Worm (Caenorhabditis elegans) whole organism, L3 larva: Measurements from ENCODE around the gene Y38F1A.4.

ENCODE experiments used
- R02D3.7 ChIP-seq: fragments of 150-350 bp; optimal IDR thresholded peaks from 2 replicates; lab custom pipeline; 2014; ENCODE audit warnings: missing biosample characterization, missing genetic modification characterization
- ZK546.5 ChIP-seq: sonication (generic microtip); optimal IDR thresholded peaks from 2 replicates; lab custom pipeline; 2017; ENCODE audit warnings: missing biosample characterization, missing genetic modification characterization
- aly-2 ChIP-seq: fragments of 150-350 bp; optimal IDR thresholded peaks from 2 replicates; lab custom pipeline; 2014; ENCODE audit warnings: missing biosample characterization, missing genetic modification characterization
- ama-1 ChIP-seq: fragments of 150-350 bp; optimal IDR thresholded peaks from 2 replicates; lab custom pipeline; 2018
- ceh-16 ChIP-seq: sonication (generic microtip); optimal IDR thresholded peaks from 2 replicates; lab custom pipeline; 2017; ENCODE audit warnings: missing biosample characterization, missing genetic modification characterization
- ceh-28 ChIP-seq: fragments of 150-350 bp; optimal IDR thresholded peaks from 2 replicates; lab custom pipeline; 2014; ENCODE audit warnings: missing biosample characterization, missing genetic modification reagents, missing genetic modification characterization
- ceh-82 ChIP-seq: fragments of 150-350 bp; optimal IDR thresholded peaks from 2 replicates; lab custom pipeline; 2014; ENCODE audit warnings: missing biosample characterization, missing genetic modification characterization
- ceh-9 ChIP-seq: sonication (generic microtip); optimal IDR thresholded peaks from 2 replicates; lab custom pipeline; 2018; ENCODE audit warnings: missing biosample characterization, missing genetic modification characterization
- daf-12 ChIP-seq: fragments of 150-350 bp; optimal IDR thresholded peaks from 2 replicates; lab custom pipeline; 2014; ENCODE audit warnings: missing biosample characterization, missing genetic modification reagents, missing genetic modification characterization
- egl-27 ChIP-seq: sonication (generic microtip); optimal IDR thresholded peaks from 4 replicates; lab custom pipeline; 2017; ENCODE audit warnings: missing biosample characterization, missing genetic modification reagents, missing genetic modification characterization
- egl-5 ChIP-seq: fragments of 150-350 bp; optimal IDR thresholded peaks from 2 replicates; lab custom pipeline; 2017; ENCODE audit warnings: missing biosample characterization, missing genetic modification reagents, missing genetic modification characterization, inconsistent platforms
- elt-1 ChIP-seq: fragments of 150-350 bp; optimal IDR thresholded peaks from 2 replicates; lab custom pipeline; 2014; ENCODE audit warnings: missing biosample characterization, missing genetic modification characterization
- elt-2 ChIP-seq: sonication (generic microtip); optimal IDR thresholded peaks from 2 replicates; lab custom pipeline; 2016; ENCODE audit warnings: missing genetic modification reagents, mild to moderate bottlenecking, missing genetic modification characterization, missing compliant biosample characterization
- elt-3 ChIP-seq, 3 experiments: fragments of 150-350 bp in 1 of 3; sonication (generic microtip) in 2 of 3; optimal IDR thresholded peaks; 2 replicates in 2 of 3; 4 replicates in 1 of 3; lab custom pipeline; 2014 to 2017; ENCODE audit warnings: missing biosample characterization in 3 of 3, missing genetic modification characterization in 3 of 3
- eor-1 ChIP-seq, 2 experiments: fragments of 150-350 bp; optimal IDR thresholded peaks; 2 replicates each; lab custom pipeline; 2014 to 2018; ENCODE audit warnings: missing biosample characterization in 2 of 2, missing genetic modification characterization in 2 of 2
- fkh-10 ChIP-seq: sonication (generic microtip); optimal IDR thresholded peaks from 2 replicates; lab custom pipeline; 2017; ENCODE audit warnings: missing biosample characterization, missing genetic modification reagents, missing genetic modification characterization
- fkh-2 ChIP-seq: fragments of 150-350 bp; optimal IDR thresholded peaks from 2 replicates; lab custom pipeline; 2014; ENCODE audit warnings: missing biosample characterization, missing genetic modification reagents, missing genetic modification characterization
- fos-1 ChIP-seq: fragments of 150-350 bp; optimal IDR thresholded peaks from 2 replicates; lab custom pipeline; 2014; ENCODE audit warnings: missing biosample characterization, missing genetic modification characterization
- hmg-11 ChIP-seq: sonication (generic microtip); optimal IDR thresholded peaks from 2 replicates; lab custom pipeline; 2016; ENCODE audit warnings: missing genetic modification characterization, missing compliant biosample characterization
- jun-1 ChIP-seq: fragments of 150-350 bp; optimal IDR thresholded peaks from 2 replicates; lab custom pipeline; 2014; ENCODE audit warnings: missing biosample characterization, missing genetic modification reagents, missing genetic modification characterization
- lin-15B ChIP-seq: fragments of 150-350 bp; optimal IDR thresholded peaks from 2 replicates; lab custom pipeline; 2014; ENCODE audit warnings: missing biosample characterization, missing genetic modification characterization
- lin-39 ChIP-seq: fragments of 150-350 bp; optimal IDR thresholded peaks from 2 replicates; lab custom pipeline; 2018; ENCODE audit warnings: missing biosample characterization, missing genetic modification reagents, missing genetic modification characterization
- lsy-12 ChIP-seq: sonication (generic microtip); optimal IDR thresholded peaks from 2 replicates; lab custom pipeline; 2016; ENCODE audit warnings: mild to moderate bottlenecking, missing genetic modification characterization, missing compliant biosample characterization
- mdl-1 ChIP-seq: fragments of 150-350 bp; optimal IDR thresholded peaks from 2 replicates; lab custom pipeline; 2014; ENCODE audit warnings: missing biosample characterization, missing genetic modification characterization
- mml-1 ChIP-seq: fragments of 150-350 bp; sonication (generic microtip); optimal IDR thresholded peaks from 3 replicates; lab custom pipeline; 2014; ENCODE audit warnings: missing biosample characterization, missing genetic modification characterization
- nfya-1 ChIP-seq: sonication (generic microtip); optimal IDR thresholded peaks from 2 replicates; lab custom pipeline; 2017; ENCODE audit warnings: missing genetic modification characterization, mild to moderate bottlenecking, missing compliant biosample characterization, antibody characterized with exemption, moderate library complexity; ENCODE audit not compliant: insufficient read depth
- nhr-11 ChIP-seq: fragments of 150-350 bp; optimal IDR thresholded peaks from 2 replicates; lab custom pipeline; 2014; ENCODE audit warnings: missing biosample characterization, missing genetic modification characterization
- nhr-12 ChIP-seq: fragments of 150-350 bp; optimal IDR thresholded peaks from 2 replicates; lab custom pipeline; 2014; ENCODE audit warnings: missing biosample characterization, missing genetic modification characterization
- nhr-23 ChIP-seq: fragments of 150-350 bp; optimal IDR thresholded peaks from 2 replicates; lab custom pipeline; 2014; ENCODE audit warnings: missing biosample characterization, missing genetic modification reagents, missing genetic modification characterization
- nhr-237 ChIP-seq: fragments of 150-350 bp; optimal IDR thresholded peaks from 2 replicates; lab custom pipeline; 2014; ENCODE audit warnings: missing biosample characterization, missing genetic modification characterization
- nhr-25 ChIP-seq: sonication (generic microtip); optimal IDR thresholded peaks from 2 replicates; lab custom pipeline; 2017; ENCODE audit warnings: missing biosample characterization, missing genetic modification characterization
- nhr-28 ChIP-seq: fragments of 150-350 bp; optimal IDR thresholded peaks from 2 replicates; lab custom pipeline; 2014; ENCODE audit warnings: missing biosample characterization, missing genetic modification characterization
- nhr-43 ChIP-seq: sonication (generic microtip); optimal IDR thresholded peaks from 2 replicates; lab custom pipeline; 2016; ENCODE audit warnings: mild to moderate bottlenecking, missing genetic modification characterization, missing compliant biosample characterization; ENCODE audit not compliant: poor library complexity, severe bottlenecking
- nhr-67 ChIP-seq: fragments of 150-350 bp; optimal IDR thresholded peaks from 2 replicates; lab custom pipeline; 2014; ENCODE audit warnings: missing biosample characterization, missing genetic modification characterization
- nhr-76 ChIP-seq: fragments of 150-350 bp; sonication (generic microtip); optimal IDR thresholded peaks from 5 replicates; lab custom pipeline; 2014; ENCODE audit warnings: missing biosample characterization, missing genetic modification characterization
- nhr-77 ChIP-seq: fragments of 150-350 bp; optimal IDR thresholded peaks from 2 replicates; lab custom pipeline; 2014; ENCODE audit warnings: missing biosample characterization, missing genetic modification characterization
- pha-4 ChIP-seq: fragments of 150-350 bp; optimal IDR thresholded peaks from 2 replicates; lab custom pipeline; 2014; ENCODE audit warnings: missing biosample characterization, missing genetic modification reagents, missing genetic modification characterization
- pqm-1 ChIP-seq: fragments of 150-350 bp; optimal IDR thresholded peaks from 2 replicates; lab custom pipeline; 2017; ENCODE audit warnings: missing biosample characterization, missing genetic modification characterization, inconsistent platforms
- sea-2 ChIP-seq: fragments of 150-350 bp; sonication (generic microtip); optimal IDR thresholded peaks from 4 replicates; lab custom pipeline; 2014; ENCODE audit warnings: missing biosample characterization, missing genetic modification reagents, missing genetic modification characterization
- skn-1 ChIP-seq: fragments of 150-350 bp; optimal IDR thresholded peaks from 2 replicates; lab custom pipeline; 2014; ENCODE audit warnings: missing biosample characterization, missing genetic modification characterization
- snpc-4 ChIP-seq: fragments of 150-350 bp; optimal IDR thresholded peaks from 2 replicates; lab custom pipeline; 2014; ENCODE audit warnings: missing biosample characterization, missing genetic modification characterization
- tbx-2 ChIP-seq: sonication (generic microtip); optimal IDR thresholded peaks from 2 replicates; lab custom pipeline; 2016; ENCODE audit warnings: mild to moderate bottlenecking, missing genetic modification characterization, missing compliant biosample characterization
- unc-39 ChIP-seq: sonication (generic microtip); optimal IDR thresholded peaks from 4 replicates; lab custom pipeline; 2017; ENCODE audit warnings: missing biosample characterization, missing genetic modification characterization
- unc-62 ChIP-seq: fragments of 150-350 bp; sonication (generic microtip); optimal IDR thresholded peaks from 4 replicates; lab custom pipeline; 2014; ENCODE audit warnings: missing biosample characterization, missing genetic modification reagents, missing genetic modification characterization
- zag-1 ChIP-seq: fragments of 150-350 bp; optimal IDR thresholded peaks from 2 replicates; lab custom pipeline; 2014; ENCODE audit warnings: missing biosample characterization, missing genetic modification characterization
- ztf-11 ChIP-seq: fragments of 150-350 bp; optimal IDR thresholded peaks from 2 replicates; lab custom pipeline; 2014; ENCODE audit warnings: missing biosample characterization, missing genetic modification characterization
- ztf-4 ChIP-seq: fragments of 150-350 bp; optimal IDR thresholded peaks from 2 replicates; lab custom pipeline; 2014; ENCODE audit warnings: missing biosample characterization, missing genetic modification characterization

Y38F1A.4 gene

DNA sequence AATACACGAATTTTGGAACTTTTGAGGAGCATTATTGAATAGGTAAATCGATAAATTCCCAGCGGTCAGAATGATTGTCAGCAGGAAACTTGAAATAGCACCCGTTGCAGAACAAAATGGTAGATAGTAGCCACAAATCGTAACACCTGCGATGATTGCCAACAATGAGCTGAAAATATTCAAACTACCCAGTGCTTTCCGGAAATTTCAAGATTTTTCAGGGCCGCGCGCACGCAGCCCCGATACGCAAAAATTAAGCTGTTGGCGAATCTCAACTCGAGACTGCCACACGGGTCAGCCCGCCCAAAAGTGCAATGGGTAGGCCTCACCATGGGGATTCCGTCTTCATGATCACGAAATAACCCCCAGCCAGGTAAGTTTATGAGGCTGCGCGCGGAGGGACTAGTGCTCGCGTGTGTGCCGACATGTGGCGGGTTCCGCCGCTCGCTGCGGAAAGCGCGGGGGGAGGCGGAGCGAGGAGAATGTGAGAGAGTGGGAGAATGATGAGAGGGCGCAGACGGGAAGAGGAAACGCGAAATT is 24.9 kb downstream of the Y38F1A.4 start:
- TF ChIP-seq R02D3.7 (peak; percentile 81), ceh-28 (peak; percentile 86), nhr-23 (tag; lab: Kevin White, UChicago) (peak; percentile 88), sea-2 (GFP tag; lab: Kevin White, UChicago) (no peak), tbx-2 (tag; lab: Kevin White, UChicago) (peak; percentile 94), egl-5 (tag; lab: Kevin White, UChicago) (peak; percentile 39), jun-1 (peak; percentile 95), zag-1 (peak; percentile 52), pha-4 (tag; lab: Kevin White, UChicago) (peak; percentile 87), ceh-16 (peak; percentile 23), nfya-1 (tag; lab: Kevin White, UChicago) (peak; percentile 88), nhr-28 (tag; lab: Kevin White, UChicago) (peak; percentile 78), skn-1 (tag; lab: Kevin White, UChicago) (peak; percentile 75), ceh-82 (tag; lab: Kevin White, UChicago) (peak; percentile 89), nhr-12 (no peak), ztf-11 (tag; lab: Kevin White, UChicago) (no peak), nhr-43 (peak; percentile 96), elt-2 (tag; lab: Kevin White, UChicago) (peak; percentile 87), lin-39 (tag; lab: Kevin White, UChicago) (peak; percentile 95), hmg-11 (peak; percentile 96), fkh-2 (tag; lab: Kevin White, UChicago) (peak; percentile 51), mdl-1 (peak; percentile 20), ZK546.5 (tag; lab: Kevin White, UChicago) (no peak), ama-1 (peak; percentile 100), lin-15B (tag; lab: Kevin White, UChicago) (peak; percentile 72), nhr-25 (tag; lab: Kevin White, UChicago) (peak; percentile 95), fkh-10 (GFP tag; lab: Kevin White, UChicago) (no peak), egl-27 (no peak), lsy-12 (tag; lab: Kevin White, UChicago) (peak; percentile 91), eor-1 (tag; optimal IDR thresholded peaks at IDR 0.05; lab: Kevin White, UChicago) (no peak), nhr-77 (tag; lab: Kevin White, UChicago) (peak; percentile 86), ceh-9 (tag; lab: Kevin White, UChicago) (no peak), nhr-11 (tag; lab: Kevin White, UChicago) (peak; percentile 21), elt-3 (tag; optimal IDR thresholded peaks at IDR 0.05; lab: Kevin White, UChicago) (peak; percentile 45 to 96 (median 85)), daf-12 (peak; percentile 16), unc-62 (GFP tag; lab: Kevin White, UChicago) (peak; percentile 50), nhr-67 (tag; lab: Kevin White, UChicago) (no peak), fos-1 (tag; lab: Kevin White, UChicago) (peak; percentile 17), nhr-76 (tag; lab: Kevin White, UChicago) (peak; percentile 56), ztf-4 (tag; lab: Kevin White, UChicago) (peak; percentile 41), pqm-1 (tag; lab: Kevin White, UChicago) (peak; percentile 88), nhr-237 (tag; lab: Kevin White, UChicago) (no peak), unc-39 (tag; lab: Kevin White, UChicago) (no peak), elt-1 (tag; lab: Kevin White, UChicago) (no peak), mml-1 (tag; lab: Kevin White, UChicago) (no peak), snpc-4 (tag; lab: Kevin White, UChicago) (peak; percentile 100), aly-2 (tag; lab: Kevin White, UChicago) (peak; percentile 94)
- TF ChIP-seq, all 47 proteins: peak for 34
